Worm (Caenorhabditis elegans): ENCODE measurements around the gene col-118.

ce11 chrIV:8830591-8830990 is 17.4 kb upstream of the col-118 start, which contains the start of gene T28C6.8:
- TF ChIP-seq F13C5.2 (tag; optimal IDR thresholded peaks at IDR 0.05), result no peak
- TF ChIP-seq hnd-1 (tag; optimal IDR thresholded peaks at IDR 0.05), result no peak
- TF ChIP-seq ama-1 (optimal IDR thresholded peaks at IDR 0.05), result no peak
- TF ChIP-seq flt-1 (GFP tag; IDR thresholded peaks at IDR 0.05), result no peak
- no peak for TF ChIP-seq ceh-13 (GFP tag; optimal IDR thresholded peaks at IDR 0.05)
- TF ChIP-seq tbx-11 (GFP tag; IDR thresholded peaks at IDR 0.05), result no peak
- no peak for TF ChIP-seq hmg-4 (GFP tag; optimal IDR thresholded peaks at IDR 0.05)
- TF ChIP-seq sea-1 (GFP tag; conservative IDR thresholded peaks at IDR 0.05), result no peak
- TF ChIP-seq pes-1 (GFP tag; IDR thresholded peaks at IDR 0.05), result no peak
- no peak for TF ChIP-seq aly-1 (tag; optimal IDR thresholded peaks at IDR 0.05)
- TF ChIP-seq B0310.2 (tag; optimal IDR thresholded peaks at IDR 0.05), result no peak
- no peak for TF ChIP-seq ceh-36 (tag; optimal IDR thresholded peaks at IDR 0.05)
